Fruit fly (Drosophila melanogaster) whole organism, prepupa: Measurements from ENCODE around the gene ab.

Experiments
- CG10669 ChIP-seq: fragments of 200-800 bp; sonication (Bioruptor generic); optimal IDR thresholded peaks from 3 replicates; lab custom pipeline; 2018; ENCODE audit warnings: missing biosample characterization, mild to moderate bottlenecking, missing genetic modification characterization, moderate library complexity
- CG11294 ChIP-seq: fragments of 200-800 bp; sonication (Bioruptor generic); IDR thresholded peaks from 2 replicates; pipeline ENCODE4 v1.3.6; 2022; ENCODE audit warnings: missing biosample characterization, missing genetic modification characterization
- CG15336 ChIP-seq: fragments of 200-800 bp; sonication (Bioruptor generic); IDR thresholded peaks from 2 replicates; pipeline ENCODE4 v1.3.6; 2022; ENCODE audit warnings: missing biosample characterization, missing genetic modification characterization
- CG3032 ChIP-seq: fragments of 200-800 bp; optimal IDR thresholded peaks from 2 replicates; lab custom pipeline; 2019; ENCODE audit warnings: missing biosample characterization, mild to moderate bottlenecking, missing genetic modification characterization, moderate library complexity
- Ets21C ChIP-seq: fragments of 200-800 bp; sonication (Bioruptor generic); optimal IDR thresholded peaks from 3 replicates; lab custom pipeline; 2016; ENCODE audit warnings: missing biosample characterization, missing genetic modification characterization
- Gug ChIP-seq: fragments of 200-800 bp; sonication (Bioruptor generic); IDR thresholded peaks from 2 replicates; pipeline ENCODE4 v1.3.6; 2022; ENCODE audit warnings: missing biosample characterization, missing genetic modification characterization
- Hr39 ChIP-seq: fragments of 200-800 bp; sonication (Bioruptor generic); optimal IDR thresholded peaks from 2 replicates; lab custom pipeline; 2016; ENCODE audit warnings: missing biosample characterization, missing genetic modification characterization
- Sox102F ChIP-seq: fragments of 200-800 bp; sonication (Bioruptor generic); optimal IDR thresholded peaks from 2 replicates; lab custom pipeline; 2016; ENCODE audit warnings: missing biosample characterization, mild to moderate bottlenecking, missing genetic modification characterization
- pdm3 ChIP-seq: fragments of 200-800 bp; sonication (Bioruptor generic); optimal IDR thresholded peaks from 3 replicates; lab custom pipeline; 2016; ENCODE audit warnings: missing biosample characterization, missing genetic modification characterization
- vri ChIP-seq: fragments of 200-800 bp; sonication (Bioruptor generic); optimal IDR thresholded peaks from 3 replicates; lab custom pipeline; 2016; ENCODE audit warnings: missing biosample characterization, mild to moderate bottlenecking, missing genetic modification characterization

DNA sequence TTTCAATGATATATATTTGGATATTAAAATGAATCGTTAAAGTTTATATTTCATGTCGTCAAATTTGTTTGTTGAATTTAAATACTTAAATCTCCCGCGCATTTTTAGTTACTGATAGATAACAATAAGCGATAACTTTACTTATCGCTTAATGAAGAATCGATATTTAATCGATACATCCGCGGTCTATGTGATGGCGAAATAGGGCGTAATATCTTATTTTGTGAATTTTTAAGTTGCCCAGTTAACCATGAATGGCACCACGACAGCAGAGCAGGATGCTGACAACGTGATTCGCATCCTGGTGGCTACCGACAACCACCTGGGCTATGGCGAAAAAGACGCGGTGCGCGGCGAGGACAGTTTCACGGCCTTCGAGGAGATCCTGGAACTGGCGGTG lies 71.5 kb downstream of the ab start, which contains the start of gene mre11:
- no peak for TF ChIP-seq CG15336 (GFP tag; lab: Robert Waterston, UW)
- TF ChIP-seq vri (GFP tag; lab: Kevin White, UChicago) = no peak
- no peak for TF ChIP-seq Sox102F
- TF ChIP-seq CG11294 (GFP tag; lab: Robert Waterston, UW) = no peak
- TF ChIP-seq pdm3 = no peak
- no peak for TF ChIP-seq CG10669
- no peak for TF ChIP-seq Ets21C
- TF ChIP-seq Gug (GFP tag; lab: Robert Waterston, UW) = no peak
- TF ChIP-seq CG3032 (tag; lab: Kevin White, UChicago) = no peak
- TF ChIP-seq Hr39 (GFP tag; lab: Kevin White, UChicago) = no peak
